Fruit fly (Drosophila melanogaster) whole organism, embryonic: ENCODE measurements around the gene GC.

Experiments
- Antp ChIP-seq: fragments of 200-800 bp; sonication (Bioruptor generic); optimal IDR thresholded peaks from 3 replicates; lab custom pipeline; 2016; ENCODE audit warnings: missing biosample characterization, missing genetic modification characterization
- B-H2 ChIP-seq: fragments of 200-800 bp; sonication (Bioruptor generic); optimal IDR thresholded peaks from 2 replicates; lab custom pipeline; 2018; ENCODE audit warnings: missing biosample characterization, mild to moderate bottlenecking, missing genetic modification characterization
- CG10267 ChIP-seq: fragments of 200-800 bp; sonication (Bioruptor generic); optimal IDR thresholded peaks from 2 replicates; lab custom pipeline; 2018; ENCODE audit warnings: missing biosample characterization, mild to moderate bottlenecking, missing genetic modification characterization, moderate library complexity
- CG14441 ChIP-seq: fragments of 200-800 bp; sonication (Bioruptor generic); IDR thresholded peaks from 2 replicates; pipeline ENCODE4 v1.3.6; 2022; ENCODE audit warnings: missing biosample characterization, missing genetic modification characterization
- CG15696 ChIP-seq: fragments of 200-800 bp; sonication (Bioruptor generic); optimal IDR thresholded peaks from 2 replicates; lab custom pipeline; 2019; ENCODE audit warnings: missing biosample characterization, mild to moderate bottlenecking, missing genetic modification characterization, moderate library complexity
- CG17328 ChIP-seq: fragments of 200-800 bp; sonication (Bioruptor generic); IDR thresholded peaks from 2 replicates; pipeline ENCODE4 v1.3.6; 2022; ENCODE audit warnings: missing biosample characterization, missing genetic modification characterization
- CG17829 ChIP-seq: fragments of 200-800 bp; optimal IDR thresholded peaks from 2 replicates; lab custom pipeline; 2019; ENCODE audit warnings: missing biosample characterization, mild to moderate bottlenecking, missing genetic modification characterization, moderate library complexity
- CG18619 ChIP-seq: fragments of 200-800 bp; sonication (Bioruptor generic); optimal IDR thresholded peaks from 3 replicates; lab custom pipeline; 2017; ENCODE audit warnings: missing biosample characterization, mild to moderate bottlenecking, missing genetic modification characterization
- CG2712 ChIP-seq: fragments of 200-800 bp; optimal IDR thresholded peaks from 3 replicates; lab custom pipeline; 2019; ENCODE audit warnings: missing biosample characterization, mild to moderate bottlenecking, missing genetic modification characterization, moderate library complexity
- CG32772 ChIP-seq: fragments of 200-800 bp; sonication (Bioruptor generic); IDR thresholded peaks from 2 replicates; pipeline ENCODE4 v1.3.6; 2022; ENCODE audit warnings: missing biosample characterization, missing genetic modification characterization
- CG3281 ChIP-seq: fragments of 200-800 bp; sonication (Bioruptor generic); optimal IDR thresholded peaks from 3 replicates; lab custom pipeline; 2017; ENCODE audit warnings: missing biosample characterization, mild to moderate bottlenecking, missing genetic modification characterization
- CG33213 ChIP-seq: fragments of 200-800 bp; sonication (Bioruptor generic); optimal IDR thresholded peaks from 3 replicates; lab custom pipeline; 2016; ENCODE audit warnings: missing biosample characterization, missing genetic modification characterization
- CG34224 ChIP-seq: fragments of 200-800 bp; sonication (Bioruptor generic); IDR thresholded peaks from 3 replicates; pipeline ENCODE4 v1.3.6; 2022; ENCODE audit warnings: missing biosample characterization, missing genetic modification characterization; ENCODE audit not compliant: partially characterized antibody
- CG4820 ChIP-seq: fragments of 200-800 bp; sonication (Bioruptor generic); optimal IDR thresholded peaks from 3 replicates; lab custom pipeline; 2016; ENCODE audit warnings: missing biosample characterization, missing genetic modification characterization
- CG7372 ChIP-seq: fragments of 200-800 bp; sonication (Bioruptor generic); IDR thresholded peaks from 2 replicates; pipeline ENCODE4 v1.3.6; 2022; ENCODE audit warnings: missing biosample characterization, missing genetic modification characterization
- CG8478 ChIP-seq: fragments of >200 bp; optimal IDR thresholded peaks from 2 replicates; lab custom pipeline; 2018
- CG9215 ChIP-seq: fragments of 200-800 bp; sonication (Bioruptor generic); IDR thresholded peaks from 2 replicates; pipeline ENCODE4 v1.3.6; 2022; ENCODE audit warnings: missing biosample characterization, missing genetic modification characterization
- CG9727 ChIP-seq: fragments of 200-800 bp; sonication (Bioruptor generic); optimal IDR thresholded peaks from 3 replicates; lab custom pipeline; 2017; ENCODE audit warnings: missing biosample characterization, mild to moderate bottlenecking, missing genetic modification characterization
- Dll ChIP-seq: fragments of 200-800 bp; sonication (Bioruptor generic); IDR thresholded peaks from 4 replicates; pipeline ENCODE4 v1.3.6; 2022; ENCODE audit warnings: missing biosample characterization, missing genetic modification characterization; ENCODE audit not compliant: partially characterized antibody
- E2f2 ChIP-seq: fragments of 200-800 bp; sonication (Bioruptor generic); IDR thresholded peaks from 2 replicates; pipeline ENCODE4 v1.3.6; 2022; ENCODE audit warnings: missing biosample characterization, missing genetic modification characterization
- Ets65A ChIP-seq: fragments of 200-800 bp; sonication (Bioruptor generic); peaks from one replicate; lab custom pipeline; 2016; ENCODE audit warnings: missing biosample characterization, missing genetic modification characterization
- Fer3 ChIP-seq: fragments of 200-800 bp; sonication (Bioruptor generic); optimal IDR thresholded peaks from 2 replicates; lab custom pipeline; 2018; ENCODE audit warnings: missing biosample characterization, mild to moderate bottlenecking, missing genetic modification characterization, moderate library complexity
- Gsc ChIP-seq: fragments of 200-800 bp; sonication (Bioruptor generic); IDR thresholded peaks from 2 replicates; pipeline ENCODE4 v1.3.6; 2022; ENCODE audit warnings: missing biosample characterization, missing genetic modification characterization
- H2.0 ChIP-seq: fragments of 200-800 bp; sonication (Bioruptor generic); IDR thresholded peaks from 2 replicates; pipeline ENCODE4 v1.3.6; 2022; ENCODE audit warnings: missing biosample characterization, missing genetic modification characterization
- Lpt ChIP-seq: fragments of >200 bp; optimal IDR thresholded peaks from 2 replicates; lab custom pipeline; 2018; ENCODE audit warnings: missing biosample characterization, missing genetic modification characterization
- Neu2 ChIP-seq: fragments of 200-800 bp; sonication (Bioruptor generic); optimal IDR thresholded peaks from 3 replicates; lab custom pipeline; 2016; ENCODE audit warnings: missing biosample characterization, missing genetic modification characterization, borderline replicate concordance
- Nf-YB ChIP-seq: fragments of 200-800 bp; sonication (Bioruptor generic); optimal IDR thresholded peaks from 3 replicates; lab custom pipeline; 2019; ENCODE audit warnings: missing biosample characterization, mild to moderate bottlenecking, missing genetic modification characterization, moderate library complexity
- Rfx ChIP-seq: fragments of 200-800 bp; sonication (Bioruptor generic); IDR thresholded peaks from 2 replicates; pipeline ENCODE4 v1.3.6; 2022; ENCODE audit warnings: missing biosample characterization, missing genetic modification characterization
- abd-A ChIP-seq: fragments of 200-800 bp; sonication (Bioruptor generic); optimal IDR thresholded peaks from 3 replicates; lab custom pipeline; 2019; ENCODE audit warnings: missing biosample characterization, mild to moderate bottlenecking, missing genetic modification characterization, moderate library complexity
- ash1 ChIP-seq: fragments of 200-800 bp; sonication (Bioruptor generic); optimal IDR thresholded peaks from 2 replicates; lab custom pipeline; 2018; ENCODE audit warnings: missing biosample characterization, mild to moderate bottlenecking, missing genetic modification characterization
- bcd ChIP-seq: fragments of 200-800 bp; sonication (Bioruptor generic); optimal IDR thresholded peaks from 2 replicates; lab custom pipeline; 2017; ENCODE audit warnings: missing biosample characterization, mild to moderate bottlenecking, missing genetic modification characterization
- br ChIP-seq: fragments of >200 bp; optimal IDR thresholded peaks from 2 replicates; lab custom pipeline; 2017
- caup ChIP-seq: fragments of 200-800 bp; sonication (Bioruptor generic); optimal IDR thresholded peaks from 3 replicates; lab custom pipeline; 2017; ENCODE audit warnings: missing biosample characterization, mild to moderate bottlenecking, missing genetic modification characterization, moderate library complexity; ENCODE audit not compliant: severe bottlenecking
- chinmo ChIP-seq: fragments of 200-800 bp; sonication (Bioruptor generic); IDR thresholded peaks from 4 replicates; pipeline ENCODE4 v1.3.6; 2022; ENCODE audit warnings: missing biosample characterization, missing genetic modification characterization; ENCODE audit not compliant: partially characterized antibody
- crc ChIP-seq: fragments of 200-800 bp; sonication (Bioruptor generic); optimal IDR thresholded peaks from 2 replicates; lab custom pipeline; 2016; ENCODE audit warnings: missing biosample characterization, missing genetic modification characterization
- crp ChIP-seq, 2 experiments: fragments of 200-800 bp; sonication (Bioruptor generic); optimal IDR thresholded peaks; 2 replicates in 1 of 2; 3 replicates in 1 of 2; lab custom pipeline; 2017; ENCODE audit warnings: missing biosample characterization in 2 of 2, missing genetic modification characterization in 2 of 2, mild to moderate bottlenecking in 1 of 2, moderate library complexity in 1 of 2
- cwo ChIP-seq: fragments of 200-800 bp; sonication (Bioruptor generic); optimal IDR thresholded peaks from 3 replicates; lab custom pipeline; 2017; ENCODE audit warnings: missing biosample characterization, missing genetic modification characterization, mild to moderate bottlenecking, moderate library complexity, missing genetic modification reagents
- danr ChIP-seq: fragments of 200-800 bp; sonication (Bioruptor generic); IDR thresholded peaks from 2 replicates; pipeline ENCODE4 v1.3.6; 2022; ENCODE audit warnings: missing biosample characterization, missing genetic modification characterization
- emc ChIP-seq: fragments of 200-800 bp; sonication (Bioruptor generic); optimal IDR thresholded peaks from 2 replicates; lab custom pipeline; 2016; ENCODE audit warnings: missing biosample characterization, missing genetic modification characterization
- fd3F ChIP-seq: fragments of 200-800 bp; sonication (Bioruptor generic); optimal IDR thresholded peaks from 2 replicates; lab custom pipeline; 2018; ENCODE audit warnings: missing biosample characterization, mild to moderate bottlenecking, missing genetic modification characterization, moderate library complexity
- fd64A ChIP-seq: fragments of 200-800 bp; sonication (Bioruptor generic); optimal IDR thresholded peaks from 3 replicates; lab custom pipeline; 2018; ENCODE audit warnings: missing biosample characterization, mild to moderate bottlenecking, missing genetic modification characterization
- fd96Cb ChIP-seq: fragments of 200-800 bp; sonication (Bioruptor generic); optimal IDR thresholded peaks from 2 replicates; lab custom pipeline; 2018; ENCODE audit warnings: missing biosample characterization, mild to moderate bottlenecking, missing genetic modification characterization, moderate library complexity
- gcm ChIP-seq: fragments of 200-800 bp; sonication (Bioruptor generic); optimal IDR thresholded peaks from 2 replicates; lab custom pipeline; 2019; ENCODE audit warnings: missing biosample characterization, mild to moderate bottlenecking, missing genetic modification characterization, moderate library complexity
- gro ChIP-seq: fragments of 200-800 bp; sonication (Bioruptor generic); optimal IDR thresholded peaks from 2 replicates; lab custom pipeline; 2016; ENCODE audit warnings: missing biosample characterization, missing genetic modification characterization
- jigr1 ChIP-seq: fragments of 200-800 bp; sonication (Bioruptor generic); IDR thresholded peaks from 3 replicates; pipeline ENCODE4 v1.3.6; 2022; ENCODE audit warnings: missing biosample characterization, missing genetic modification characterization
- pfk ChIP-seq: fragments of 200-800 bp; sonication (Bioruptor generic); optimal IDR thresholded peaks from 2 replicates; lab custom pipeline; 2018; ENCODE audit warnings: missing biosample characterization, mild to moderate bottlenecking, missing genetic modification characterization, moderate library complexity
- pros ChIP-seq: fragments of 200-800 bp; sonication (Bioruptor generic); optimal IDR thresholded peaks from 3 replicates; lab custom pipeline; 2019; ENCODE audit warnings: missing biosample characterization, mild to moderate bottlenecking, missing genetic modification characterization, moderate library complexity
- twi ChIP-seq: fragments of 200-800 bp; optimal IDR thresholded peaks from 2 replicates; lab custom pipeline; 2019; ENCODE audit warnings: missing biosample characterization, mild to moderate bottlenecking, missing genetic modification characterization, moderate library complexity
- vnd ChIP-seq: fragments of 200-800 bp; sonication (Bioruptor generic); IDR thresholded peaks from 3 replicates; pipeline ENCODE4 v1.3.6; 2022; ENCODE audit warnings: missing biosample characterization, missing genetic modification characterization; ENCODE audit not compliant: partially characterized antibody

The GC gene

dm6 chr3L:1579169-1579853 is 49.8 kb downstream of the GC start (continued):
- TF ChIP-seq danr (GFP tag; lab: Robert Waterston, UW) (no peak), gro (GFP tag; lab: Kevin White, UChicago) (no peak), cwo (peak; percentile 25), vnd (GFP tag; lab: Robert Waterston, UW) (no peak), fd3F (GFP tag; lab: Kevin White, UChicago) (no peak), CG14441 (no peak; the same call in 1 of the 2 replicates), caup (peak; percentile 28), CG9215 (GFP tag; lab: Robert Waterston, UW) (no peak), emc (GFP tag; lab: Kevin White, UChicago) (no peak), pfk (GFP tag; lab: Kevin White, UChicago) (peak; percentile 48), crp (GFP tag; optimal IDR thresholded peaks at IDR 0.05; lab: Kevin White, UChicago) (peak in 1 of 2 experiments; percentile 27), crc (peak; percentile 64), CG10267 (peak; percentile 44), H2.0 (GFP tag; lab: Robert Waterston, UW) (peak; percentile 52), jigr1 (GFP tag; lab: Robert Waterston, UW) (0 out of 3 replicates have a peak, but pooled peaks have one; percentile 30), pros (GFP tag; lab: Kevin White, UChicago) (peak; percentile 48), CG4820 (GFP tag; lab: Kevin White, UChicago) (peak; percentile 61), twi (tag; lab: Kevin White, UChicago) (peak; percentile 75), CG9727 (GFP tag; lab: Kevin White, UChicago) (peak; percentile 85), ash1 (GFP tag; lab: Kevin White, UChicago) (peak; percentile 57), B-H2 (GFP tag; lab: Kevin White, UChicago) (no peak), fd96Cb (tag; lab: Kevin White, UChicago) (peak; percentile 44), CG17328 (peak; percentile 70; the same call in 1 of the 2 replicates), E2f2 (no peak; the same call in 1 of the 2 replicates), chinmo (GFP tag; lab: Robert Waterston, UW) (0 out of 4 replicates have a peak, but pooled peaks have one; percentile 26), CG3281 (GFP tag; lab: Kevin White, UChicago) (peak; percentile 52), Ets65A (peak; percentile 96), abd-A (peak; percentile 79), CG8478 (lab: Kevin White, UChicago) (no peak), Rfx (GFP tag; lab: Robert Waterston, UW) (peak; percentile 51; the same call in 1 of the 2 replicates), fd64A (peak; percentile 93), Neu2 (GFP tag; lab: Kevin White, UChicago) (no peak), CG7372 (GFP tag; lab: Robert Waterston, UW) (no peak), CG33213 (GFP tag; lab: Kevin White, UChicago) (peak; percentile 61), CG34224 (GFP tag; lab: Robert Waterston, UW) (no peak), Gsc (GFP tag; lab: Robert Waterston, UW) (no peak), Fer3 (tag; lab: Kevin White, UChicago) (peak; percentile 61), Nf-YB (GFP tag; lab: Kevin White, UChicago) (peak; percentile 41), Lpt (no peak), Antp (peak; percentile 68), bcd (GFP tag; lab: Kevin White, UChicago) (peak; percentile 61), CG32772 (0 out of 2 replicates have a peak, but pooled peaks have one; percentile 27), CG17829 (tag; lab: Kevin White, UChicago) (peak; percentile 72), CG2712 (tag; lab: Kevin White, UChicago) (peak; percentile 73), Dll (GFP tag; lab: Robert Waterston, UW) (no peak), CG15696 (tag; lab: Kevin White, UChicago) (peak; percentile 95), CG18619 (peak; percentile 60), br (lab: Kevin White, UChicago) (no peak), gcm (GFP tag; lab: Kevin White, UChicago) (peak; percentile 69)
